Worm (Caenorhabditis elegans) whole organism, midembryonic: ENCODE data around the gene lgc-46.

Experiments used
- T22C8.4 ChIP-seq: fragments of 200-800 bp; sonication (Bioruptor generic); IDR thresholded peaks from 2 replicates; pipeline ENCODE4 v1.3.6; 2022; ENCODE audit warnings: missing genetic modification characterization, missing compliant biosample characterization
- flt-1 ChIP-seq: fragments of 200-800 bp; sonication (Bioruptor generic); IDR thresholded peaks from 2 replicates; pipeline ENCODE4 v1.3.6; 2022; ENCODE audit warnings: missing genetic modification characterization, missing compliant biosample characterization
- med-1 ChIP-seq: sonication (generic microtip); optimal IDR thresholded peaks from 2 replicates; lab custom pipeline; 2017; ENCODE audit warnings: missing genetic modification characterization, mild to moderate bottlenecking, missing compliant biosample characterization, antibody characterized with exemption, missing genetic modification reagents; ENCODE audit not compliant: insufficient read depth
- ref-1 ChIP-seq: fragments of 200-800 bp; sonication (Bioruptor generic); conservative IDR thresholded peaks from 2 replicates; pipeline ENCODE4 v1.3.6; 2022; ENCODE audit warnings: missing genetic modification reagents, missing genetic modification characterization, missing compliant biosample characterization
- tab-1 ChIP-seq: fragments of 200-800 bp; sonication (Bioruptor generic); IDR thresholded peaks from 2 replicates; pipeline ENCODE4 v1.3.6; 2022; ENCODE audit warnings: missing genetic modification characterization, missing compliant biosample characterization
- ztf-23 ChIP-seq: fragments of 200-800 bp; sonication (Bioruptor generic); IDR thresholded peaks from 2 replicates; pipeline ENCODE4 v1.3.6; 2022; ENCODE audit warnings: missing genetic modification reagents, missing genetic modification characterization, missing compliant biosample characterization
- ztf-29 ChIP-seq: fragments of 200-800 bp; sonication (Bioruptor generic); IDR thresholded peaks from 2 replicates; pipeline ENCODE4 v1.3.6; 2022; ENCODE audit warnings: missing genetic modification reagents, missing genetic modification characterization, missing compliant biosample characterization

- no peak for TF ChIP-seq med-1 (GFP tag; lab: Kevin White, UChicago)
- no peak for TF ChIP-seq ztf-29 (GFP tag; lab: Robert Waterston, UW)
- no peak for TF ChIP-seq ztf-23 (GFP tag; lab: Robert Waterston, UW)
- no peak for TF ChIP-seq ref-1
- peak; percentile 69 for TF ChIP-seq T22C8.4 (GFP tag; lab: Robert Waterston, UW)
- TF ChIP-seq flt-1 (GFP tag; lab: Robert Waterston, UW): no peak
- TF ChIP-seq tab-1 (GFP tag; lab: Robert Waterston, UW): no peak
Measured at ce11 chrIII:1084971-1085370, 50.9 kb downstream of the lgc-46 start.
